Worm (Caenorhabditis elegans): Measurements from ENCODE around the gene F52C12.2.

The F52C12.2 gene

DNA sequence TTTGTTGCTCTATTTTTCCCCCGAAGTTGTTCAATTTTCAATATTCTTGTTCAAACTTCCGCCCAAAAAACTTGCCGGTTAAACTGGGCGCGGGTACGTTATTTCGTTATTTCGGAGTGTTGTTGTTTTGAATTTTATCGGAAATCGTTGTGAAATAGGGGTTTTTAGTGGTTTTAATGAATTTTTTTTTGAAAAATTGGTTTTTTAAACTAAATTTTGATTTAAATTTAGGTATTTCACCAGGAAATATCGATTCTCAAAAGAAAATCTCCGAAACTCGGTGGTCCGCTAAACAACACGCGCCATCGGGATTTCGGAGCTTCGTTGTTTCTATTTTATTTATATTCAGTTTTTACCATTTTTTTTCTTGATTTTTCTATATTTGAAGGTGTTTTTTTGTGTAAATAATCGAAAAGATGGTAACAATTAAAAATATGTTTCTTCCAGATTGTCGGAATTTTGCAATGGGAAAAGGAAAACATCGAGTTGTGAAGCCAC, at the start of gene F52C12.2:
F52C12.2 (plus strand) TSS at position 448 of the 498 bp plus-strand sequence.
- peak; percentile 41 for TF ChIP-seq lin-40 (tag; optimal IDR thresholded peaks at IDR 0.05)
- TF ChIP-seq ztf-26 (tag; optimal IDR thresholded peaks at IDR 0.05), result no peak
- no peak for TF ChIP-seq hmg-1.2 (GFP tag; IDR thresholded peaks at IDR 0.05)
- no peak for TF ChIP-seq fkh-3 (tag; optimal IDR thresholded peaks at IDR 0.05)
- no peak for TF ChIP-seq ama-1 (optimal IDR thresholded peaks at IDR 0.05)
- TF ChIP-seq ama-1 (GFP tag; optimal IDR thresholded peaks at IDR 0.05), result no peak
- TF ChIP-seq cebp-1 (GFP tag; IDR thresholded peaks at IDR 0.05), result no peak
- TF ChIP-seq cebp-1 (tag; optimal IDR thresholded peaks at IDR 0.05), result peak; percentile 66
- TF ChIP-seq sea-2 (GFP tag; IDR thresholded peaks at IDR 0.05), result no peak
- TF ChIP-seq hmg-20 (GFP tag; IDR thresholded peaks at IDR 0.05), result no peak
- no peak for TF ChIP-seq ceh-100 (GFP tag; IDR thresholded peaks at IDR 0.05)
- TF ChIP-seq F23B12.7 (tag; optimal IDR thresholded peaks at IDR 0.05; ENCODE audit: insufficient read depth), result no peak
- no peak for TF ChIP-seq egl-44 (GFP tag; IDR thresholded peaks at IDR 0.05)
- peak; percentile 29 for TF ChIP-seq lin-54 (GFP tag; optimal IDR thresholded peaks at IDR 0.05)
- TF ChIP-seq F39B2.1 (GFP tag; IDR thresholded peaks at IDR 0.05), result no peak
- TF ChIP-seq egrh-3 (GFP tag; IDR thresholded peaks at IDR 0.05), result no peak
- TF ChIP-seq ZK185.1 (tag; optimal IDR thresholded peaks at IDR 0.05; ENCODE audit: poor library complexity, severe bottlenecking), result no peak
- no peak for TF ChIP-seq rpc-1 (optimal IDR thresholded peaks at IDR 0.05)
- no peak for TF ChIP-seq rpc-1 (tag; optimal IDR thresholded peaks at IDR 0.05)
- TF ChIP-seq efl-1 (GFP tag; optimal IDR thresholded peaks at IDR 0.05), result peak; percentile 30
- peak; percentile 98 for TF ChIP-seq attf-3 (GFP tag; conservative IDR thresholded peaks at IDR 0.05)
- peak; percentile 31 for TF ChIP-seq dpl-1 (GFP tag; optimal IDR thresholded peaks at IDR 0.05)
- peak in 1 of 3 experiments; percentile 48 for TF ChIP-seq lin-35 (GFP tag; optimal IDR thresholded peaks at IDR 0.05)
- TF ChIP-seq lir-1 (GFP tag; conservative IDR thresholded peaks at IDR 0.05), result no peak
- TF ChIP-seq snpc-1.1 (tag; optimal IDR thresholded peaks at IDR 0.05; ENCODE audit: insufficient read depth), result no peak
- no peak for TF ChIP-seq tbp1 (GFP tag; optimal IDR thresholded peaks at IDR 0.05)
- no peak for TF ChIP-seq hrde-1 (tag; optimal IDR thresholded peaks at IDR 0.05; ENCODE audit: borderline replicate concordance)
- no peak for TF ChIP-seq atf-7 (tag; optimal IDR thresholded peaks at IDR 0.05)

DNA sequence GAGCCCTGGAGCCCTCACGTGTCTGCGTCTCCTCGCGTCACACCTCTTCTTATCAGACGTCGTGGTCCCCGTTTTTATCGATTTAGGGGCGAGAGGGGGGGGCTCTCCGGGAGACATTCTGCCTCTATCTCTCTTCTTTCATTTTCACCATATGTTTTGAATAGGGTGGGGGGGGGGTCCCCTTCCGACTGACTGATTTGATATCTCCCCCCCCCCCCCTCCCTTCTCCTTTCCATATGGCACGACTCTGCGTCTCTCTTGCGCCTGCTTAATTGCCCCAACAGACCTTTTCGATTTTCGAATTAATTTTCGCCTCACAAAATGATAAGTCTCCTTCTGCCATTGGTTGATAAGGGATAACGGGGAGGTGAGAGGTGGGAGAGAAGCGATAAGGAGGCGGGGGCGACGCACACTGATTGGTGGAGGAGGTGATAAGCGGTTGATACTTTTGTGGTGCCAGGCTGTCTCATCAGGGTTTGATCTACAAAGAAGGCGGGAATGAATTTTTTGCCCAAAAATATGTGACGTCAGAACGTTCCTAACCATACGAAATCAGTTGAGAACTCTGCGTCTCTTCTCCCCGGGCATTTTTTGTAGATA, 49.2 kb upstream of the F52C12.2 start:
- peak; percentile 98 for TF ChIP-seq nfyb-1 (GFP tag; IDR thresholded peaks at IDR 0.05)
- TF ChIP-seq sptf-2 (GFP tag; optimal IDR thresholded peaks at IDR 0.05), result no peak
- TF ChIP-seq egrh-3 (GFP tag; IDR thresholded peaks at IDR 0.05), result peak; percentile 60; the same call in 1 of the 2 replicates
- peak; percentile 45; the same call in 1 of the 2 replicates for TF ChIP-seq hmg-1.2 (GFP tag; IDR thresholded peaks at IDR 0.05)
- TF ChIP-seq ceh-91 (GFP tag; IDR thresholded peaks at IDR 0.05), result no peak
- TF ChIP-seq zfh-2 (GFP tag; conservative IDR thresholded peaks at IDR 0.05), result peak; percentile 82

DNA sequence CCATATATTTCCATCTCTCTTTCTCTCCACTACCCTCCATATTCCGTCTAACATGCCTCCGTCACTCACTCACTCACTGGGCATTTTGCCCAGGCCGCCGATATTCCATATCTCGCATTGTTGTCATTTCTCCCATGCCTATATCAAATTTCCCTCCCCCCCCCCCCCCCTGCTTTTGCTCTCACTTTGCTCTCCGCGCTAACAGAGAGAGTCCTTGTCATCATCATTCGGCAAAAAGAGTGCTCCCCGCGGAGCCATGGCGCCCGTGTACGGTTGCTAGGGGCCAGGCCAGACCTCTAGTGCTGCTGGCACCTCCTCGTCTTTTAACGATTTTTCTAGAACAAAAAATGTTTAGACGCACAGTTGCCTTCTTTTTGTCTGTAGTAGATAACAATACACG, 48.1 kb upstream of the F52C12.2 start:
- TF ChIP-seq fkh-3 (tag; optimal IDR thresholded peaks at IDR 0.05), result no peak
- no peak for TF ChIP-seq tbp1 (GFP tag; optimal IDR thresholded peaks at IDR 0.05)
- peak; percentile 26; the same call in 1 of the 2 replicates for TF ChIP-seq dox-1 (GFP tag; IDR thresholded peaks at IDR 0.05)
- no peak for TF ChIP-seq mxl-1 (tag; optimal IDR thresholded peaks at IDR 0.05)
- TF ChIP-seq zfh-2 (GFP tag; conservative IDR thresholded peaks at IDR 0.05), result peak; percentile 76
- no peak for TF ChIP-seq atf-7 (tag; optimal IDR thresholded peaks at IDR 0.05)
- no peak for TF ChIP-seq egl-44 (GFP tag; IDR thresholded peaks at IDR 0.05)
- TF ChIP-seq mes-4 (tag; optimal IDR thresholded peaks at IDR 0.05), result no peak
- TF ChIP-seq egrh-3 (GFP tag; IDR thresholded peaks at IDR 0.05), result peak; percentile 10; the same call in 1 of the 2 replicates
- TF ChIP-seq lin-26 (GFP tag; IDR thresholded peaks at IDR 0.05), result no peak
- TF ChIP-seq snpc-1.1 (tag; optimal IDR thresholded peaks at IDR 0.05; ENCODE audit: insufficient read depth), result no peak

Data from whole organism, young adult.